Fruit fly (Drosophila melanogaster) S2 (cell line): ENCODE measurements around the gene CG43338.

Experiments used
- CG8478 ChIP-seq: fragments of >200 bp; optimal IDR thresholded peaks from 2 replicates; lab custom pipeline; 2018
- CTCF ChIP-seq, 2 experiments: fragments of >200 bp; optimal IDR thresholded peaks; 2 replicates each; lab custom pipeline; 2018

dm6 chr2L:18674994-18675393, 3.9 kb upstream of the CG43338 start, which contains the start of gene Mst36Fb:
- TF ChIP-seq CG8478 = no peak
- no peak for TF ChIP-seq CTCF (optimal IDR thresholded peaks at IDR 0.05; lab: Kevin White, UChicago)
